Fruit fly (Drosophila melanogaster) whole organism, wandering third instar larva: Measurements from ENCODE around the gene anne.

Experiments used
- Myc ChIP-seq: fragments of >200 bp; optimal IDR thresholded peaks from 2 replicates; lab custom pipeline; 2017
- dmrt93B ChIP-seq: fragments of 200-800 bp; sonication (Bioruptor generic); optimal IDR thresholded peaks from 2 replicates; lab custom pipeline; 2018; ENCODE audit warnings: missing biosample characterization, mild to moderate bottlenecking, missing genetic modification characterization
- fru ChIP-seq: fragments of 200-800 bp; sonication (Bioruptor generic); optimal IDR thresholded peaks from 3 replicates; lab custom pipeline; 2016; ENCODE audit warnings: missing biosample characterization, mild to moderate bottlenecking, missing genetic modification characterization
- psq ChIP-seq: fragments of 200-800 bp; sonication (Bioruptor generic); optimal IDR thresholded peaks from 3 replicates; lab custom pipeline; 2017; ENCODE audit warnings: missing biosample characterization, mild to moderate bottlenecking, missing genetic modification characterization, moderate library complexity
- sage ChIP-seq: fragments of 200-800 bp; sonication (Bioruptor generic); optimal IDR thresholded peaks from 2 replicates; lab custom pipeline; 2016; ENCODE audit warnings: missing biosample characterization, mild to moderate bottlenecking, missing genetic modification characterization
- sv ChIP-seq: fragments of 200-800 bp; sonication (Bioruptor generic); optimal IDR thresholded peaks from 3 replicates; lab custom pipeline; 2016; ENCODE audit warnings: missing biosample characterization, missing genetic modification characterization

DNA sequence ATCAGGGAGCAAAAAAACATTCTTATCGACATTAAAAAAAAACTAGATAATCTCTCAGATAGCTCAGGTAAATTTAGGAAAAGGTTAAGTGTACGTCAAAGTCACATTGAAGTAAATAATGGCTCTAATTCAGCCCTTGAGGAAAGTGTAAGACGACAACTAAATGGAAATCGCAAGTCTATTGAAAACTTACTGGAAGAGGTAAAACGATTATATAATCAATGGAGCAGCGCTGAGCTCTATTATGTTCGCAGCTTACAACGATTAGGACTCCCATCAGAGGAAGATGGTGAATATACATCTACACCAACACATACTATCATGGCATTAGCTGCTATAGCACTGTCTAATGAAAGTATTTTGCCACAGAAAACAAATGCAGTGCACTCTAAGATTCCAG is 40.0 kb upstream of the anne start:
- TF ChIP-seq psq (GFP tag; lab: Kevin White, UChicago) (no peak), sage (no peak), Myc (lab: Kevin White, UChicago) (no peak), fru (no peak), dmrt93B (GFP tag; lab: Kevin White, UChicago) (no peak), sv (GFP tag; lab: Kevin White, UChicago) (no peak)
